Worm (Caenorhabditis elegans) whole organism, L4 larva: Measurements from ENCODE around the gene taco-1.

Source experiments
- aly-2 ChIP-seq: sonication (generic microtip); optimal IDR thresholded peaks from 2 replicates; lab custom pipeline; 2018; ENCODE audit warnings: missing biosample characterization, missing genetic modification characterization
- daf-19 ChIP-seq: fragments of 200-800 bp; sonication (Bioruptor generic); conservative IDR thresholded peaks from 2 replicates; pipeline ENCODE4 v1.3.6; 2022; ENCODE audit warnings: missing genetic modification characterization, missing compliant biosample characterization
- egl-27 ChIP-seq: sonication (generic microtip); optimal IDR thresholded peaks from 3 replicates; lab custom pipeline; 2017; ENCODE audit warnings: missing biosample characterization, missing genetic modification reagents, missing genetic modification characterization
- unc-130 ChIP-seq: sonication (generic microtip); optimal IDR thresholded peaks from 2 replicates; lab custom pipeline; 2016; ENCODE audit warnings: missing genetic modification reagents, missing genetic modification characterization, missing compliant biosample characterization
- unc-62 ChIP-seq, 3 experiments: fragments of 150-350 bp in 1 of 3; sonication (generic microtip); optimal IDR thresholded peaks in 2 of 3; peaks in 1 of 3; 1 replicate in 1 of 3; 2 replicates in 2 of 3; lab custom pipeline; 2014 to 2017; ENCODE audit warnings: missing biosample characterization in 3 of 3, missing genetic modification characterization in 3 of 3, missing genetic modification reagents in 3 of 3, missing genotype in 1 of 3

DNA sequence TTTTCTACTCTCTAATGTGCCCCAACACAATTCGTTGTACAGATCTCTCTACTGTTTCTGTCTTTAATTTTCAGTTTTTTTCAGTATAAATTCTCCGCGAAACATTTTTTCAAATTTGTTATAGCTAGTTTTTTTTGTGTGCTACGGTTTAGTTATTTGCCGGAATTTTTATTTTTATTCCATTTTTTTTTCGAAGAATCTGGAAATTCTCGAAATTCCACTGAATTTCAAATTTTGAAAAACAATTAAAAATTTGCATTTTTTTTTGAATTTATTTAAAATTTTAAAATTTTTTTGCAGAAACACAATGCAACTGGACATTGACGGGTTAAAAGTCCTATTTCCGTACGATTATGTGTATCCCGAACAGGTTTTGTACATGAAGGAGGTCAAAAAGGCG is 19.1 kb upstream of the taco-1 start, which contains the start of gene xpd-1:
- TF ChIP-seq egl-27 (tag; lab: Kevin White, UChicago) (no peak), daf-19 (GFP tag; lab: Robert Waterston, UW) (no peak), unc-130 (no peak), unc-62 (GFP tag; optimal IDR thresholded peaks at IDR 0.05 in 1 of 2; lab: Kevin White, UChicago) (no peak), unc-62 (tag; optimal IDR thresholded peaks at IDR 0.05; lab: Kevin White, UChicago) (no peak), aly-2 (tag; lab: Kevin White, UChicago) (no peak)
